Fruit fly (Drosophila melanogaster) whole organism, embryonic: ENCODE data around the gene CG14913.

Source experiments
- CG12104 ChIP-seq: fragments of 200-800 bp; sonication (Bioruptor generic); optimal IDR thresholded peaks from 3 replicates; lab custom pipeline; 2016; ENCODE audit warnings: missing biosample characterization, missing genetic modification characterization
- CG13894 ChIP-seq: fragments of 200-800 bp; sonication (Bioruptor generic); optimal IDR thresholded peaks from 3 replicates; lab custom pipeline; 2018; ENCODE audit warnings: missing biosample characterization, mild to moderate bottlenecking, missing genetic modification characterization, moderate library complexity
- CG15514 ChIP-seq: fragments of 200-800 bp; sonication (Bioruptor generic); optimal IDR thresholded peaks from 3 replicates; lab custom pipeline; 2017; ENCODE audit warnings: missing biosample characterization, missing genetic modification characterization, mild to moderate bottlenecking, moderate library complexity, missing genetic modification reagents
- CG16863 ChIP-seq: fragments of 200-800 bp; sonication (Bioruptor generic); optimal IDR thresholded peaks from 3 replicates; lab custom pipeline; 2016; ENCODE audit warnings: missing biosample characterization, missing genetic modification characterization
- CG17912 ChIP-seq: fragments of 200-800 bp; sonication (Bioruptor generic); optimal IDR thresholded peaks from 2 replicates; lab custom pipeline; 2018; ENCODE audit warnings: missing biosample characterization, mild to moderate bottlenecking, missing genetic modification characterization
- CG18011 ChIP-seq: fragments of 200-800 bp; sonication (Bioruptor generic); optimal IDR thresholded peaks from 2 replicates; lab custom pipeline; 2017; ENCODE audit warnings: missing biosample characterization, missing genetic modification characterization, mild to moderate bottlenecking, moderate library complexity, missing genotype
- CG32532 ChIP-seq: fragments of 200-800 bp; sonication (Bioruptor generic); IDR thresholded peaks from 2 replicates; pipeline ENCODE4 v1.3.6; 2022; ENCODE audit warnings: missing biosample characterization, missing genetic modification characterization
- CG32767 ChIP-seq: fragments of 200-800 bp; sonication (Bioruptor generic); IDR thresholded peaks from 2 replicates; pipeline ENCODE4 v1.3.6; 2022; ENCODE audit warnings: missing biosample characterization, missing genetic modification characterization
- CG4360 ChIP-seq: fragments of 200-800 bp; sonication (Bioruptor generic); IDR thresholded peaks from 2 replicates; pipeline ENCODE4 v1.3.6; 2022; ENCODE audit warnings: missing biosample characterization, missing genetic modification characterization
- CG6272 ChIP-seq: fragments of 200-800 bp; sonication (Bioruptor generic); IDR thresholded peaks from 2 replicates; pipeline ENCODE4 v1.3.6; 2022; ENCODE audit warnings: missing biosample characterization, missing genetic modification characterization
- CG7372 ChIP-seq: fragments of 200-800 bp; sonication (Bioruptor generic); IDR thresholded peaks from 2 replicates; pipeline ENCODE4 v1.3.6; 2022; ENCODE audit warnings: missing biosample characterization, missing genetic modification characterization
- CG9817 ChIP-seq: fragments of 200-800 bp; sonication (Bioruptor generic); optimal IDR thresholded peaks from 2 replicates; lab custom pipeline; 2018; ENCODE audit warnings: missing biosample characterization, mild to moderate bottlenecking, missing genetic modification characterization, moderate library complexity
- CG9932 ChIP-seq: fragments of 200-800 bp; sonication (Bioruptor generic); IDR thresholded peaks from 2 replicates; pipeline ENCODE4 v1.3.6; 2022; ENCODE audit warnings: missing biosample characterization, missing genetic modification characterization
- D19B ChIP-seq: fragments of 200-800 bp; sonication (Bioruptor generic); optimal IDR thresholded peaks from 2 replicates; lab custom pipeline; 2017; ENCODE audit warnings: missing biosample characterization, mild to moderate bottlenecking, missing genetic modification characterization
- Dll ChIP-seq: fragments of 200-800 bp; sonication (Bioruptor generic); IDR thresholded peaks from 4 replicates; pipeline ENCODE4 v1.3.6; 2022; ENCODE audit warnings: missing biosample characterization, missing genetic modification characterization; ENCODE audit not compliant: partially characterized antibody
- Dp ChIP-seq: fragments of 200-800 bp; sonication (Bioruptor generic); optimal IDR thresholded peaks from 2 replicates; lab custom pipeline; 2018; ENCODE audit warnings: missing biosample characterization, mild to moderate bottlenecking, missing genetic modification characterization, moderate library complexity
- E2f2 ChIP-seq: fragments of 200-800 bp; sonication (Bioruptor generic); IDR thresholded peaks from 2 replicates; pipeline ENCODE4 v1.3.6; 2022; ENCODE audit warnings: missing biosample characterization, missing genetic modification characterization
- Eip74EF ChIP-seq, 2 experiments: fragments of 200-800 bp in 1 of 2; fragments of >200 bp in 1 of 2; sonication (Bioruptor generic) in 1 of 2; optimal IDR thresholded peaks; 2 replicates each; lab custom pipeline; 2017 to 2019; ENCODE audit warnings: missing biosample characterization in 2 of 2, missing genetic modification characterization in 2 of 2, mild to moderate bottlenecking in 1 of 2, moderate library complexity in 1 of 2
- Ets65A ChIP-seq: fragments of 200-800 bp; sonication (Bioruptor generic); peaks from one replicate; lab custom pipeline; 2016; ENCODE audit warnings: missing biosample characterization, missing genetic modification characterization
- HLH3B ChIP-seq: fragments of 200-800 bp; sonication (Bioruptor generic); IDR thresholded peaks from 2 replicates; pipeline ENCODE4 v1.3.6; 2022; ENCODE audit warnings: missing biosample characterization, missing genetic modification characterization
- Kr ChIP-seq: fragments of 200-800 bp; sonication (Bioruptor generic); optimal IDR thresholded peaks from 2 replicates; lab custom pipeline; 2017; ENCODE audit warnings: missing biosample characterization, mild to moderate bottlenecking, missing genetic modification characterization
- MESR4 ChIP-seq: fragments of 200-800 bp; sonication (Bioruptor generic); optimal IDR thresholded peaks from 2 replicates; lab custom pipeline; 2018; ENCODE audit warnings: missing biosample characterization, mild to moderate bottlenecking, missing genetic modification characterization, moderate library complexity
- Oli ChIP-seq: fragments of 200-800 bp; sonication (Bioruptor generic); optimal IDR thresholded peaks from 2 replicates; lab custom pipeline; 2018; ENCODE audit warnings: missing biosample characterization, mild to moderate bottlenecking, missing genetic modification characterization, moderate library complexity
- Ptx1 ChIP-seq: fragments of 200-800 bp; sonication (Bioruptor generic); IDR thresholded peaks from 2 replicates; pipeline ENCODE4 v1.3.6; 2022; ENCODE audit warnings: missing biosample characterization, missing genetic modification characterization
- Rfx ChIP-seq: fragments of 200-800 bp; sonication (Bioruptor generic); IDR thresholded peaks from 2 replicates; pipeline ENCODE4 v1.3.6; 2022; ENCODE audit warnings: missing biosample characterization, missing genetic modification characterization
- Sox100B ChIP-seq: fragments of 200-800 bp; sonication (Bioruptor generic); optimal IDR thresholded peaks from 3 replicates; lab custom pipeline; 2018; ENCODE audit warnings: missing biosample characterization, mild to moderate bottlenecking, missing genetic modification characterization
- Sry-δ ChIP-seq: fragments of 200-800 bp; sonication (Bioruptor generic); optimal IDR thresholded peaks from 2 replicates; lab custom pipeline; 2016; ENCODE audit warnings: missing biosample characterization, missing genetic modification characterization
- Ssrp ChIP-seq: fragments of 200-800 bp; sonication (Bioruptor generic); optimal IDR thresholded peaks from 2 replicates; lab custom pipeline; 2018; ENCODE audit warnings: missing biosample characterization, mild to moderate bottlenecking, missing genetic modification characterization, moderate library complexity
- abd-A ChIP-seq: fragments of 200-800 bp; sonication (Bioruptor generic); optimal IDR thresholded peaks from 3 replicates; lab custom pipeline; 2019; ENCODE audit warnings: missing biosample characterization, mild to moderate bottlenecking, missing genetic modification characterization, moderate library complexity
- amos ChIP-seq: fragments of 200-800 bp; sonication (Bioruptor generic); IDR thresholded peaks from 2 replicates; pipeline ENCODE4 v1.3.6; 2022; ENCODE audit warnings: missing biosample characterization, missing genetic modification characterization; ENCODE audit not compliant: partially characterized antibody
- br ChIP-seq: fragments of >200 bp; optimal IDR thresholded peaks from 2 replicates; lab custom pipeline; 2017
- btn ChIP-seq: fragments of 200-800 bp; sonication (Bioruptor generic); optimal IDR thresholded peaks from 2 replicates; lab custom pipeline; 2016; ENCODE audit warnings: missing biosample characterization, missing genetic modification characterization
- cad ChIP-seq: fragments of >200 bp; optimal IDR thresholded peaks from 2 replicates; lab custom pipeline; 2017; ENCODE audit warnings: missing biosample characterization, missing genetic modification characterization
- cg ChIP-seq: fragments of 200-800 bp; sonication (Bioruptor generic); optimal IDR thresholded peaks from 3 replicates; lab custom pipeline; 2019; ENCODE audit warnings: missing biosample characterization, mild to moderate bottlenecking, missing genetic modification characterization, moderate library complexity
- corto ChIP-seq: fragments of 200-800 bp; sonication (Bioruptor generic); optimal IDR thresholded peaks from 2 replicates; lab custom pipeline; 2016; ENCODE audit warnings: missing biosample characterization, mild to moderate bottlenecking, missing genetic modification characterization, moderate library complexity
- danr ChIP-seq: fragments of 200-800 bp; sonication (Bioruptor generic); IDR thresholded peaks from 2 replicates; pipeline ENCODE4 v1.3.6; 2022; ENCODE audit warnings: missing biosample characterization, missing genetic modification characterization
- dmrt99B ChIP-seq: fragments of 200-800 bp; sonication (Bioruptor generic); optimal IDR thresholded peaks from 2 replicates; lab custom pipeline; 2018; ENCODE audit warnings: missing biosample characterization, mild to moderate bottlenecking, missing genetic modification characterization, moderate library complexity
- gcm2 ChIP-seq: fragments of 200-800 bp; sonication (Bioruptor generic); optimal IDR thresholded peaks from 2 replicates; lab custom pipeline; 2016; ENCODE audit warnings: missing biosample characterization, missing genetic modification characterization
- ham ChIP-seq: fragments of 200-800 bp; sonication (Bioruptor generic); IDR thresholded peaks from 2 replicates; pipeline ENCODE4 v1.3.6; 2022; ENCODE audit warnings: missing biosample characterization, missing genetic modification characterization
- hkb ChIP-seq, 2 experiments: fragments of 200-800 bp in 1 of 2; fragments of >200 bp in 1 of 2; sonication (Bioruptor generic) in 1 of 2; IDR thresholded peaks in 1 of 2; optimal IDR thresholded peaks in 1 of 2; 2 replicates each; pipeline versions ENCODE4 v1.3.6 to Lab custom; 2017 to 2022; ENCODE audit warnings: missing biosample characterization in 1 of 2, missing genetic modification characterization in 1 of 2
- kay ChIP-seq: fragments of 200-800 bp; sonication (Bioruptor generic); optimal IDR thresholded peaks from 2 replicates; lab custom pipeline; 2016; ENCODE audit warnings: missing biosample characterization, missing genetic modification characterization
- lola ChIP-seq, 3 experiments: fragments of >200 bp in 2 of 3; fragments of 200-800 bp in 1 of 3; sonication (Bioruptor generic) in 1 of 3; optimal IDR thresholded peaks; 2 replicates each; lab custom pipeline; 2017 to 2019; ENCODE audit warnings: missing biosample characterization in 3 of 3, missing genetic modification characterization in 3 of 3, mild to moderate bottlenecking in 1 of 3, moderate library complexity in 1 of 3
- nau ChIP-seq: fragments of 200-800 bp; sonication (Bioruptor generic); optimal IDR thresholded peaks from 3 replicates; lab custom pipeline; 2017; ENCODE audit warnings: missing biosample characterization, mild to moderate bottlenecking, missing genetic modification characterization, missing genetic modification reagents
- odd ChIP-seq: fragments of 200-800 bp; sonication (Bioruptor generic); optimal IDR thresholded peaks from 2 replicates; lab custom pipeline; 2017; ENCODE audit warnings: missing biosample characterization, mild to moderate bottlenecking, missing genetic modification characterization
- prd ChIP-seq, 3 experiments: fragments of >200 bp in 2 of 3; fragments of 200-800 bp in 1 of 3; sonication (Bioruptor generic) in 1 of 3; optimal IDR thresholded peaks in 2 of 3; IDR thresholded peaks in 1 of 3; 2 replicates in 2 of 3; 3 replicates in 1 of 3; pipeline versions ENCODE4 v1.3.6 to Lab custom; 2017 to 2022; ENCODE audit warnings: missing biosample characterization in 1 of 3, missing genetic modification characterization in 1 of 3
- repo ChIP-seq: fragments of 200-800 bp; sonication (Bioruptor generic); optimal IDR thresholded peaks from 2 replicates; lab custom pipeline; 2016; ENCODE audit warnings: missing biosample characterization, missing genetic modification characterization
- rib ChIP-seq: fragments of 200-800 bp; sonication (Bioruptor generic); IDR thresholded peaks from 2 replicates; pipeline ENCODE4 v1.3.6; 2022; ENCODE audit warnings: missing biosample characterization, missing genetic modification characterization
- run ChIP-seq: fragments of 200-800 bp; sonication (Bioruptor generic); optimal IDR thresholded peaks from 3 replicates; lab custom pipeline; 2018; ENCODE audit warnings: missing biosample characterization, mild to moderate bottlenecking, missing genetic modification characterization
- sd ChIP-seq: fragments of 200-800 bp; sonication (Bioruptor generic); optimal IDR thresholded peaks from 3 replicates; lab custom pipeline; 2018; ENCODE audit warnings: missing biosample characterization, mild to moderate bottlenecking, missing genetic modification characterization, moderate library complexity
- sens ChIP-seq: fragments of 200-800 bp; sonication (Bioruptor generic); peaks from one replicate; lab custom pipeline; 2016; ENCODE audit warnings: missing biosample characterization, missing genetic modification characterization
- slp2 ChIP-seq: fragments of 200-800 bp; sonication (Bioruptor generic); optimal IDR thresholded peaks from 2 replicates; lab custom pipeline; 2016; ENCODE audit warnings: missing biosample characterization, missing genetic modification characterization

CG14913 gene

DNA sequence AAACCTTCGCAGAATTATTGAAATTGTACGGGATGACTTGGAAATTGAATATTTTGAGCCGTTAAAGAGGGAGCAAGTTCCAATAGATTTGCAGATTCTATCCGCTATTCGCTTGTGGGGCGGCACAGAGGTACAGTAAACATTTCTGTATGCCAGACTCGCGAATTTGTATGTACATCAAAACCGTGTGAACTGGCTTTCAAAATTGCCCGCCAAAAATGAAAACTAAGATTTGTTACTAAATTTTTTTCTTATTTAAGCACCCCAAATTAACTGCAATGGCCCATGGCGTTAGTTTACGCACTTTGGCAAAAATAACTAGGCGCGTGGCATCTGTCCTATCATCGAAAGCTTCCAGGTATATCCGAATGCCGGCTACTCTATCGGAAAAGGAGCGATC is 28.8 kb upstream of the CG14913 start:
- TF ChIP-seq abd-A (no peak), Ets65A (GFP tag; lab: Kevin White, UChicago) (peak; percentile 43), corto (GFP tag; lab: Kevin White, UChicago) (no peak), slp2 (no peak), kay (GFP tag; lab: Kevin White, UChicago) (no peak), sens (GFP tag; lab: Kevin White, UChicago) (peak; percentile 29), CG18011 (GFP tag; lab: Kevin White, UChicago) (no peak), Sox100B (GFP tag; lab: Kevin White, UChicago) (no peak), nau (GFP tag; lab: Kevin White, UChicago) (no peak), dmrt99B (tag; lab: Kevin White, UChicago) (no peak), Dp (GFP tag; lab: Kevin White, UChicago) (peak; percentile 31), ham (GFP tag; lab: Robert Waterston, UW) (no peak), run (tag; lab: Kevin White, UChicago) (no peak), Ssrp (tag; lab: Kevin White, UChicago) (no peak), repo (no peak), CG32532 (GFP tag; lab: Robert Waterston, UW) (no peak), Kr (no peak), prd (optimal IDR thresholded peaks at IDR 0.05; lab: Kevin White, UChicago) (no peak), prd (GFP tag; IDR thresholded peaks at IDR 0.05; lab: Robert Waterston, UW) (no peak), gcm2 (GFP tag; lab: Kevin White, UChicago) (no peak), CG13894 (tag; lab: Kevin White, UChicago) (no peak), CG16863 (GFP tag; lab: Kevin White, UChicago) (no peak), CG32767 (peak; percentile 78), odd (GFP tag; lab: Kevin White, UChicago) (no peak), danr (no peak), amos (GFP tag; lab: Robert Waterston, UW) (no peak), CG7372 (no peak), CG17912 (GFP tag; lab: Kevin White, UChicago) (no peak), D19B (GFP tag; lab: Kevin White, UChicago) (no peak), Eip74EF (GFP tag; optimal IDR thresholded peaks at IDR 0.05; lab: Kevin White, UChicago) (no peak), CG12104 (GFP tag; lab: Kevin White, UChicago) (no peak), Ptx1 (GFP tag; lab: Robert Waterston, UW) (no peak), Dll (no peak), CG4360 (GFP tag; lab: Robert Waterston, UW) (no peak), btn (no peak), CG6272 (no peak), Oli (tag; lab: Kevin White, UChicago) (no peak), CG15514 (GFP tag; lab: Kevin White, UChicago) (peak; percentile 83), HLH3B (GFP tag; lab: Robert Waterston, UW) (no peak), CG9932 (no peak), sd (no peak), rib (GFP tag; lab: Robert Waterston, UW) (no peak), Sry-δ (GFP tag; lab: Kevin White, UChicago) (no peak), CG9817 (tag; lab: Kevin White, UChicago) (no peak), E2f2 (peak; percentile 65), MESR4 (no peak), lola (GFP tag; optimal IDR thresholded peaks at IDR 0.05; lab: Kevin White, UChicago) (no peak), cg (GFP tag; lab: Kevin White, UChicago) (no peak), hkb (optimal IDR thresholded peaks at IDR 0.05; lab: Kevin White, UChicago) (no peak), hkb (GFP tag; IDR thresholded peaks at IDR 0.05; lab: Robert Waterston, UW) (no peak), cad (GFP tag; lab: Kevin White, UChicago) (no peak), Rfx (GFP tag; lab: Robert Waterston, UW) (no peak), br (lab: Kevin White, UChicago) (no peak)
